Fruit fly (Drosophila melanogaster) Kc167 (cell line): ENCODE results near the gene CG5693.

Source experiments
- Myc ChIP-seq: fragments of >200 bp; optimal IDR thresholded peaks from 2 replicates; lab custom pipeline; 2017; ENCODE audit warnings: missing external identifiers
- h ChIP-seq: fragments of >200 bp; optimal IDR thresholded peaks from 3 replicates; lab custom pipeline; 2018; ENCODE audit warnings: missing external identifiers
- insv ChIP-seq: fragments of >200 bp; optimal IDR thresholded peaks from 3 replicates; lab custom pipeline; 2018; ENCODE audit warnings: missing external identifiers
- psq ChIP-seq: fragments of >200 bp; optimal IDR thresholded peaks from 2 replicates; lab custom pipeline; 2017; ENCODE audit warnings: missing external identifiers

dm6 chr2L:17960214-17960613 lies 46.2 kb upstream of the CG5693 start:
- TF ChIP-seq psq (no peak), insv (no peak), Myc (lab: Kevin White, UChicago) (no peak), h (no peak)
